Fruit fly (Drosophila melanogaster) whole organism, pupa: ENCODE measurements around the gene Mekk1.

Experiments used
- CG12605 ChIP-seq: fragments of 200-800 bp; sonication (Bioruptor generic); IDR thresholded peaks from 2 replicates; pipeline ENCODE4 v1.3.6; 2022; ENCODE audit warnings: missing biosample characterization, missing genetic modification characterization
- CG17806 ChIP-seq: fragments of 200-800 bp; sonication (Bioruptor generic); optimal IDR thresholded peaks from 2 replicates; lab custom pipeline; 2018; ENCODE audit warnings: missing biosample characterization, mild to moderate bottlenecking, missing genetic modification characterization, moderate library complexity
- CG4496 ChIP-seq: fragments of 200-800 bp; sonication (Bioruptor generic); IDR thresholded peaks from 3 replicates; pipeline ENCODE4 v1.3.6; 2022; ENCODE audit warnings: missing biosample characterization, missing genetic modification characterization
- EcR ChIP-seq: fragments of 200-800 bp; sonication (Bioruptor generic); optimal IDR thresholded peaks from 3 replicates; lab custom pipeline; 2019; ENCODE audit warnings: missing biosample characterization, missing genetic modification characterization, mild to moderate bottlenecking, moderate library complexity, missing genetic modification reagents
- Ets98B ChIP-seq: fragments of 200-800 bp; sonication (Bioruptor generic); IDR thresholded peaks from 2 replicates; pipeline ENCODE4 v1.3.6; 2022; ENCODE audit warnings: missing biosample characterization, missing genetic modification characterization
- gl ChIP-seq: fragments of 200-800 bp; sonication (Bioruptor generic); optimal IDR thresholded peaks from 2 replicates; lab custom pipeline; 2018; ENCODE audit warnings: missing biosample characterization, mild to moderate bottlenecking, missing genetic modification characterization
- rn ChIP-seq: fragments of 200-800 bp; sonication (Bioruptor generic); IDR thresholded peaks from 2 replicates; pipeline ENCODE4 v1.3.6; 2022; ENCODE audit warnings: missing biosample characterization, missing genetic modification characterization

- TF ChIP-seq CG4496 (GFP tag; lab: Robert Waterston, UW), result no peak
- no peak for TF ChIP-seq rn
- TF ChIP-seq CG17806 (tag; lab: Kevin White, UChicago), result no peak
- TF ChIP-seq Ets98B (GFP tag; lab: Robert Waterston, UW), result no peak
- TF ChIP-seq EcR (GFP tag; lab: Kevin White, UChicago), result no peak
- TF ChIP-seq CG12605 (GFP tag; lab: Robert Waterston, UW), result no peak
- TF ChIP-seq gl (tag; lab: Kevin White, UChicago), result no peak
Observed at dm6 chr3R:18693611-18694010, 49.8 kb downstream of the Mekk1 start, which contains the start of gene CG14300.
